Worm (Caenorhabditis elegans): ENCODE measurements around the gene iff-2.

DNA sequence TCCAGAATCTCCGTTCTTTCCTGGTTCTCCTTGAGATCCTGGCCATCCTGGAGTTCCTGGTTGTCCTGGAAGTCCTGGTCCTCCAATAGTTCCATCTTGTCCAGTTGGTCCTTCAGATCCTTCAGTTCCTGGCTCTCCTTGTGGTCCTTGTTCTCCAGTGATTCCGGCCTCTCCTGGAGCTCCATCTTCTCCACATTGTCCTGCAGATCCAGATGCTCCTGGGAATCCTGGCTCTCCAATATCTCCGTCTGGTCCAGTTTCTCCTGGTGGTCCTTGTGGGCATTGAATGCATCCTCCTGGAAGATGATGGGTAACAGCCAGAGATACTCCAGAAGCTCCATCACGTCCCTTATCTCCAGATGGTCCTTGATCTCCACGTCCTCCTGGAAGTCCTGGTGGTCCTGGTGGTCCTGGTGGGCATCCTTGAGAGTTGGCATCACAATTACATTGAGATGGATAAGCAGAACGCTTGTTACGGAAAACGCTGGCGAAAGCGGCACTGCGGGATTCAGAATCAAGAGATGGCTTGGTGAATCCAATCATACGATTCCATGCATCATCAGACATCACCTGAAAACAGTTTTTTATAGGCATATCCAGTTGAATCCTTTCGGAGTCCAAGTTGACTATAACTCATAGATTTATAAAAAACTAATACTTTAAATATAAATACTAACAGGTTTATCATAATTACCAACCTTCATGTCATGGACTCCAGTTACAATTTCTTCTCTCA is 7.2 kb upstream of the iff-2 start:
- TF ChIP-seq B0035.1 (tag; optimal IDR thresholded peaks at IDR 0.05) (no peak), cebp-2 (GFP tag; IDR thresholded peaks at IDR 0.05) (no peak), let-526 (GFP tag; IDR thresholded peaks at IDR 0.05) (no peak), ama-1 (optimal IDR thresholded peaks at IDR 0.05) (no peak), ama-1 (GFP tag; optimal IDR thresholded peaks at IDR 0.05) (no peak), K12H6.12 (tag; optimal IDR thresholded peaks at IDR 0.05) (no peak), K11D2.4 (GFP tag; IDR thresholded peaks at IDR 0.05) (no peak), lsy-27 (tag; optimal IDR thresholded peaks at IDR 0.05; ENCODE audit: borderline replicate concordance, insufficient read depth) (no peak), madf-3 (GFP tag; IDR thresholded peaks at IDR 0.05) (0 out of 2 replicates have a peak, but pooled peaks have one; percentile 41), hlh-12 (tag; optimal IDR thresholded peaks at IDR 0.05) (no peak), hmg-20 (GFP tag; IDR thresholded peaks at IDR 0.05) (no peak), ztf-3 (GFP tag; optimal IDR thresholded peaks at IDR 0.05) (no peak), hlh-26 (GFP tag; conservative IDR thresholded peaks at IDR 0.05) (no peak)
